Fruit fly (Drosophila melanogaster) whole organism, pupa: ENCODE measurements around the gene Lip3.

Source experiments
- D1 ChIP-seq: fragments of 200-800 bp; sonication (Bioruptor generic); optimal IDR thresholded peaks from 2 replicates; lab custom pipeline; 2018; ENCODE audit warnings: missing biosample characterization, mild to moderate bottlenecking, missing genetic modification characterization, moderate library complexity
- Snoo ChIP-seq: fragments of 200-800 bp; sonication (Bioruptor generic); optimal IDR thresholded peaks from 3 replicates; lab custom pipeline; 2017; ENCODE audit warnings: missing biosample characterization, mild to moderate bottlenecking, missing genetic modification characterization, inconsistent platforms

DNA sequence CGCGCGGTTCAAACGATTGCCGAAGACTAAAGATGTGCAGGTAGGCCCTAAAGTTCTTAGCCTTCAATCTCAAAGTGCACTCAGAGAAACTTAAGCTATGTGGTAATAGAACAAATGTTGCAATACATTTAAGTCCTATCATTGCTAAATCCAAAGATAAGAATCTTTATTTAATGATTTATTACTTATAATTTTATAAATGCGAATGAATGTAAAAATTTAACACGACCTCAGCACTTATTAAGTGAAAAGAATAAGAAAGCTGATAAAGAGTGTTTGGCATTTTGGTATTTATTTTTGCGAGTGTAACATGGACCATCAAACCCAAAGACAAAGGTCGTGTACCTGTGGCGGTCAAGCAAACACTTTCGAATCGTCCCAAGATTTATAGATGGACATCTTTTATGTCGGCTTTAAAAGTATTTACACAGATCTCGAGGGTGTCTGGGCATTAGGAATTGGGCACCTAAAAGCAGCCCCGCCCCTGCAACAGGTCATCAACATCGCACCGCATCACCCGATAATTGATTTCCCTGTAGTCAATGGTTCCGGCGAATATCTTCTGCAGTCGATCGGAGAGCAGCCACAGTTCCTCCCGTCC lies 33.2 kb upstream of the Lip3 start, which contains the start of gene yellow-e3:
- TF ChIP-seq D1 = no peak
- no peak for TF ChIP-seq Snoo (tag; lab: Kevin White, UChicago)
